Fruit fly (Drosophila melanogaster): ENCODE measurements around the gene CG32236.

The CG32236 gene

dm6 chr3L:4698032-4698431, 30.8 kb upstream of the CG32236 start (continued):
- TF ChIP-seq pdm3 (GFP tag; optimal IDR thresholded peaks at IDR 0.05) (peak; percentile 91), achi (GFP tag; optimal IDR thresholded peaks at IDR 0.05) (peak; percentile 88), Blimp-1 (GFP tag; optimal IDR thresholded peaks at IDR 0.05) (peak; percentile 64), CG8632 (GFP tag; optimal IDR thresholded peaks at IDR 0.05) (peak; percentile 89), CG6808 (GFP tag; optimal IDR thresholded peaks at IDR 0.05) (peak; percentile 73), CG11902 (GFP tag; optimal IDR thresholded peaks at IDR 0.05) (peak; percentile 87), salr (GFP tag; optimal IDR thresholded peaks at IDR 0.05) (peak; percentile 67 to 68), CG8119 (GFP tag; IDR thresholded peaks at IDR 0.05) (peak; percentile 88), CG10669 (GFP tag; optimal IDR thresholded peaks at IDR 0.05) (peak; percentile 78), dac (GFP tag; optimal IDR thresholded peaks at IDR 0.05) (peak; percentile 65), CG10631 (GFP tag; optimal IDR thresholded peaks at IDR 0.05) (peak; percentile 70), Hr38 (GFP tag; optimal IDR thresholded peaks at IDR 0.05) (no peak)

DNA sequence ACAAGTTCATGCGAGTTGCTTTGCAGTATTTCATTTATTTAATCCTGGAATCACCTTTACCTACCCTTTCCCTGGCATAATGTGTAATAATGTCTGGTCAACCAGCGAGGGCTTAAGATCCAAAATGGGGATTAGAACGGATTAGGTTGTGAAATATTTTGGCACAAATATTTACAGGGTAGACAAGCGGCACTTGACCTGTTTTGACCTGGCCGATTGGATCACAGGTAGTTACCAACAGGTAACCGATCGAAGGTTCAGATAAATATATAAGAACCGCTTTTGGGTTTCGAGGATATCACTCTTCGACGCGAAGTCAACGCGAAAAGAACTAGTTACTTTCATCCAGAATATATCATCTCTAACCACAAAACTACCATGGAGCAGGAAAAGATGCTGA, 30.1 kb upstream of the CG32236 start, which contains the start of gene CG13713:
TSS of gene CG13713 (plus strand) at position 301 of the 400 bp plus-strand sequence.
- TF ChIP-seq Eip78C (GFP tag) (no peak), fd85E (GFP tag; optimal IDR thresholded peaks at IDR 0.05) (no peak), CG8119 (GFP tag; IDR thresholded peaks at IDR 0.05) (no peak), CG9139 (GFP tag; optimal IDR thresholded peaks at IDR 0.05) (no peak), CG1621 (tag; optimal IDR thresholded peaks at IDR 0.05) (no peak), Hr38 (GFP tag; optimal IDR thresholded peaks at IDR 0.05) (no peak), net (GFP tag; optimal IDR thresholded peaks at IDR 0.05) (no peak), svp (GFP tag) (no peak), CG6792 (GFP tag; optimal IDR thresholded peaks at IDR 0.05) (no peak), topi (GFP tag; optimal IDR thresholded peaks at IDR 0.05) (no peak), pdm3 (GFP tag; optimal IDR thresholded peaks at IDR 0.05) (no peak), OdsH (GFP tag; optimal IDR thresholded peaks at IDR 0.05) (no peak), Ets21C (GFP tag; optimal IDR thresholded peaks at IDR 0.05) (no peak), CG6854 (GFP tag; optimal IDR thresholded peaks at IDR 0.05) (no peak), Hr39 (GFP tag; optimal IDR thresholded peaks at IDR 0.05) (no peak), CG8632 (GFP tag; optimal IDR thresholded peaks at IDR 0.05) (no peak), Ets96B (tag; optimal IDR thresholded peaks at IDR 0.05) (no peak), CG15336 (GFP tag; IDR thresholded peaks at IDR 0.05) (no peak), lz (GFP tag; optimal IDR thresholded peaks at IDR 0.05) (no peak)

DNA sequence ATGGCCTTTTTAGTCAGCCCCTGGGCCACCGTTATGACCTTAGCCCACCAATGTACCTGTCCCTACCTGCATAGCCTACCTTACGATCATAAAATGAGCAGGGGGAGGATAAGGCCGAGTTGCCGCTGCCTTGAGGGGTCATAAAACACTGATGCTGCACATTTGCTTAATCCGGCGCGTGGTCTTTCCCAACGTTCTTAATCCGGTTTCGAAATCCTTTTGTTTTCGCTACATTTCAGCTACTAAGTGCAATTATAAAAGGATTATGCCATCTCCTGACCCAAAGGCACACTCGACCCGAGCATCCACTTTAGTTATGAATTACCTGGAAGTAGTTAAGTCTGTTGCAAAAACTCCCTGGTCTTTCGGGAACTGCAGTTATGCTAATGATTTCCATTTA, 29.2 kb upstream of the CG32236 start:
- TF ChIP-seq fkh (GFP tag; optimal IDR thresholded peaks at IDR 0.05) (no peak), CG3032 (tag; optimal IDR thresholded peaks at IDR 0.05) (no peak), CG1621 (tag; optimal IDR thresholded peaks at IDR 0.05) (no peak), ss (GFP tag; optimal IDR thresholded peaks at IDR 0.05) (no peak)

dm6 chr3L:4694823-4695222, 27.6 kb upstream of the CG32236 start, which contains the start of gene CG15876:
TSS of gene CG15876 (minus strand) at chr3L:4694845.
- TF ChIP-seq OdsH (GFP tag; optimal IDR thresholded peaks at IDR 0.05) (no peak), CG7368 (GFP tag; optimal IDR thresholded peaks at IDR 0.05) (no peak), Ets21C (GFP tag; optimal IDR thresholded peaks at IDR 0.05) (no peak), CG8119 (GFP tag; IDR thresholded peaks at IDR 0.05) (no peak), topi (GFP tag; optimal IDR thresholded peaks at IDR 0.05) (no peak), dsx (GFP tag; optimal IDR thresholded peaks at IDR 0.05; ENCODE audit: poor library complexity, severe bottlenecking) (no peak), ss (GFP tag; optimal IDR thresholded peaks at IDR 0.05) (no peak), CG32006 (GFP tag; optimal IDR thresholded peaks at IDR 0.05) (no peak), CG11294 (GFP tag; IDR thresholded peaks at IDR 0.05) (no peak), Eip75B (GFP tag; optimal IDR thresholded peaks at IDR 0.05) (no peak), Met (GFP tag; optimal IDR thresholded peaks at IDR 0.05) (no peak), spab (GFP tag; optimal IDR thresholded peaks at IDR 0.05) (no peak), CG31627 (GFP tag; optimal IDR thresholded peaks at IDR 0.05) (no peak), Eip93F (GFP tag; optimal IDR thresholded peaks at IDR 0.05) (no peak), CG6163 (GFP tag; IDR thresholded peaks at IDR 0.05) (no peak), CG1621 (tag; optimal IDR thresholded peaks at IDR 0.05) (no peak), Sox15 (GFP tag; optimal IDR thresholded peaks at IDR 0.05) (no peak), CG6808 (GFP tag; optimal IDR thresholded peaks at IDR 0.05) (no peak)
